Fruit fly (Drosophila melanogaster) whole organism, embryonic: ENCODE measurements around the gene Cul2.
A peak's percentile ranks its signal among the peaks of the same experiment; 100 is the strongest.

Source experiments
- B-H1 ChIP-seq: fragments of 200-800 bp; sonication (Bioruptor generic); IDR thresholded peaks from 3 replicates; pipeline ENCODE4 v1.3.6; 2022; ENCODE audit warnings: missing biosample characterization, missing genetic modification characterization
- Bteb2 ChIP-seq: fragments of 200-800 bp; sonication (Bioruptor generic); optimal IDR thresholded peaks from 2 replicates; lab custom pipeline; 2016; ENCODE audit warnings: missing biosample characterization, missing genetic modification characterization
- CG11085 ChIP-seq: fragments of 200-800 bp; sonication (Bioruptor generic); IDR thresholded peaks from 2 replicates; pipeline ENCODE4 v1.3.6; 2022; ENCODE audit warnings: missing biosample characterization, missing genetic modification characterization
- CG11093 ChIP-seq: fragments of 200-800 bp; sonication (Bioruptor generic); IDR thresholded peaks from 3 replicates; pipeline ENCODE4 v1.3.6; 2022; ENCODE audit warnings: missing biosample characterization, missing genetic modification characterization
- CG12769 ChIP-seq: fragments of 200-800 bp; sonication (Bioruptor generic); optimal IDR thresholded peaks from 2 replicates; lab custom pipeline; 2019; ENCODE audit warnings: missing biosample characterization, mild to moderate bottlenecking, missing genetic modification characterization, moderate library complexity
- CG12942 ChIP-seq: fragments of 200-800 bp; sonication (Bioruptor generic); optimal IDR thresholded peaks from 3 replicates; lab custom pipeline; 2016; ENCODE audit warnings: missing biosample characterization, missing genetic modification characterization
- CG18011 ChIP-seq: fragments of 200-800 bp; sonication (Bioruptor generic); optimal IDR thresholded peaks from 2 replicates; lab custom pipeline; 2017; ENCODE audit warnings: missing biosample characterization, missing genetic modification characterization, mild to moderate bottlenecking, moderate library complexity, missing genotype
- CG2199 ChIP-seq: fragments of 200-800 bp; sonication (Bioruptor generic); IDR thresholded peaks from 3 replicates; pipeline ENCODE4 v1.3.6; 2022; ENCODE audit warnings: missing biosample characterization, missing genetic modification characterization
- CG33213 ChIP-seq: fragments of 200-800 bp; sonication (Bioruptor generic); optimal IDR thresholded peaks from 3 replicates; lab custom pipeline; 2016; ENCODE audit warnings: missing biosample characterization, missing genetic modification characterization
- CG4328 ChIP-seq: fragments of 200-800 bp; sonication (Bioruptor generic); optimal IDR thresholded peaks from 3 replicates; lab custom pipeline; 2017; ENCODE audit warnings: missing biosample characterization, missing genetic modification reagents, missing genetic modification characterization
- CG4404 ChIP-seq: fragments of 200-800 bp; sonication (Bioruptor generic); IDR thresholded peaks from 2 replicates; pipeline ENCODE4 v1.3.6; 2022; ENCODE audit warnings: missing biosample characterization, missing genetic modification characterization
- CG5245 ChIP-seq: fragments of 200-800 bp; sonication (Bioruptor generic); optimal IDR thresholded peaks from 3 replicates; lab custom pipeline; 2016; ENCODE audit warnings: missing biosample characterization, missing genetic modification characterization
- CG7372 ChIP-seq: fragments of 200-800 bp; sonication (Bioruptor generic); IDR thresholded peaks from 2 replicates; pipeline ENCODE4 v1.3.6; 2022; ENCODE audit warnings: missing biosample characterization, missing genetic modification characterization
- CG7556 ChIP-seq: fragments of 200-800 bp; sonication (Bioruptor generic); optimal IDR thresholded peaks from 2 replicates; lab custom pipeline; 2017; ENCODE audit warnings: missing biosample characterization, mild to moderate bottlenecking, missing genetic modification characterization
- CrebB ChIP-seq: fragments of 200-800 bp; sonication (Bioruptor generic); optimal IDR thresholded peaks from 3 replicates; lab custom pipeline; 2018; ENCODE audit warnings: missing biosample characterization, mild to moderate bottlenecking, missing genetic modification characterization
- D ChIP-seq, 2 experiments: fragments of 200-800 bp in 1 of 2; fragments of >200 bp in 1 of 2; sonication (Bioruptor generic) in 1 of 2; optimal IDR thresholded peaks; 2 replicates in 1 of 2; 3 replicates in 1 of 2; lab custom pipeline; 2017; ENCODE audit warnings: mild to moderate bottlenecking in 1 of 2, missing biosample characterization in 1 of 2, missing genetic modification characterization in 1 of 2, missing genetic modification reagents in 1 of 2
- Ets97D ChIP-seq: fragments of 200-800 bp; sonication (Bioruptor generic); optimal IDR thresholded peaks from 3 replicates; lab custom pipeline; 2016; ENCODE audit warnings: missing biosample characterization, missing genetic modification characterization
- Fer3 ChIP-seq: fragments of 200-800 bp; sonication (Bioruptor generic); optimal IDR thresholded peaks from 2 replicates; lab custom pipeline; 2018; ENCODE audit warnings: missing biosample characterization, mild to moderate bottlenecking, missing genetic modification characterization, moderate library complexity
- Hey ChIP-seq: fragments of 200-800 bp; sonication (Bioruptor generic); optimal IDR thresholded peaks from 3 replicates; lab custom pipeline; 2018; ENCODE audit warnings: missing biosample characterization, mild to moderate bottlenecking, missing genetic modification characterization
- Lhr ChIP-seq: fragments of 200-800 bp; sonication (Bioruptor generic); optimal IDR thresholded peaks from 3 replicates; lab custom pipeline; 2017; ENCODE audit warnings: mild to moderate bottlenecking, missing biosample characterization, missing genetic modification reagents, missing genetic modification characterization
- Lpt ChIP-seq: fragments of >200 bp; optimal IDR thresholded peaks from 2 replicates; lab custom pipeline; 2018; ENCODE audit warnings: missing biosample characterization, missing genetic modification characterization
- Mad ChIP-seq: fragments of 200-800 bp; sonication (Bioruptor generic); optimal IDR thresholded peaks from 2 replicates; lab custom pipeline; 2016; ENCODE audit warnings: missing biosample characterization, missing genetic modification characterization
- Scr ChIP-seq: fragments of 200-800 bp; sonication (Bioruptor generic); IDR thresholded peaks from 2 replicates; pipeline ENCODE4 v1.3.6; 2022; ENCODE audit warnings: missing biosample characterization, missing genetic modification characterization; ENCODE audit not compliant: partially characterized antibody
- Stat92E ChIP-seq, 3 experiments: fragments of >200 bp in 2 of 3; fragments of 200-800 bp in 1 of 3; sonication (Bioruptor generic) in 1 of 3; optimal IDR thresholded peaks; 2 replicates each; lab custom pipeline; 2017 to 2019; ENCODE audit warnings: missing biosample characterization in 3 of 3, missing genetic modification characterization in 3 of 3, mild to moderate bottlenecking in 1 of 3, moderate library complexity in 1 of 3
- Xbp1 ChIP-seq: fragments of 200-800 bp; sonication (Bioruptor generic); optimal IDR thresholded peaks from 3 replicates; lab custom pipeline; 2016; ENCODE audit warnings: missing biosample characterization, mild to moderate bottlenecking, missing genetic modification characterization
- YL-1 ChIP-seq: fragments of 200-800 bp; sonication (Bioruptor generic); optimal IDR thresholded peaks from 3 replicates; lab custom pipeline; 2017; ENCODE audit warnings: missing biosample characterization, mild to moderate bottlenecking, missing genetic modification characterization
- ab ChIP-seq: fragments of 200-800 bp; sonication (Bioruptor generic); optimal IDR thresholded peaks from 2 replicates; lab custom pipeline; 2016; ENCODE audit warnings: missing biosample characterization, missing genetic modification characterization
- ac ChIP-seq: fragments of 200-800 bp; sonication (Bioruptor generic); optimal IDR thresholded peaks from 3 replicates; lab custom pipeline; 2017; ENCODE audit warnings: missing biosample characterization, mild to moderate bottlenecking, missing genetic modification characterization
- ase ChIP-seq: fragments of 200-800 bp; sonication (Bioruptor generic); IDR thresholded peaks from 3 replicates; pipeline ENCODE4 v1.3.6; 2022; ENCODE audit warnings: missing biosample characterization, missing genetic modification characterization
- bowl ChIP-seq: fragments of 200-800 bp; sonication (Bioruptor generic); IDR thresholded peaks from 2 replicates; pipeline ENCODE4 v1.3.6; 2022; ENCODE audit warnings: missing biosample characterization, missing genetic modification characterization
- croc ChIP-seq: fragments of 200-800 bp; sonication (Bioruptor generic); conservative IDR thresholded peaks from 3 replicates; pipeline ENCODE4 v1.3.6; 2022; ENCODE audit warnings: missing biosample characterization, missing genetic modification characterization
- crol ChIP-seq: fragments of 200-800 bp; sonication (Bioruptor generic); IDR thresholded peaks from 2 replicates; pipeline ENCODE4 v1.3.6; 2022; ENCODE audit warnings: missing biosample characterization, missing genetic modification characterization
- emc ChIP-seq: fragments of 200-800 bp; sonication (Bioruptor generic); optimal IDR thresholded peaks from 2 replicates; lab custom pipeline; 2016; ENCODE audit warnings: missing biosample characterization, missing genetic modification characterization
- exex ChIP-seq: fragments of 200-800 bp; sonication (Bioruptor generic); optimal IDR thresholded peaks from 4 replicates; lab custom pipeline; 2018; ENCODE audit warnings: missing biosample characterization, mild to moderate bottlenecking, missing genetic modification characterization, moderate library complexity
- gcm ChIP-seq: fragments of 200-800 bp; sonication (Bioruptor generic); optimal IDR thresholded peaks from 2 replicates; lab custom pipeline; 2019; ENCODE audit warnings: missing biosample characterization, mild to moderate bottlenecking, missing genetic modification characterization, moderate library complexity
- jigr1 ChIP-seq: fragments of 200-800 bp; sonication (Bioruptor generic); IDR thresholded peaks from 3 replicates; pipeline ENCODE4 v1.3.6; 2022; ENCODE audit warnings: missing biosample characterization, missing genetic modification characterization
- kni ChIP-seq: fragments of 200-800 bp; sonication (Bioruptor generic); optimal IDR thresholded peaks from 3 replicates; lab custom pipeline; 2017; ENCODE audit warnings: mild to moderate bottlenecking, missing biosample characterization, missing genetic modification reagents, missing genetic modification characterization
- lmd ChIP-seq: fragments of 200-800 bp; sonication (Bioruptor generic); IDR thresholded peaks from 2 replicates; pipeline ENCODE4 v1.3.6; 2022; ENCODE audit warnings: missing biosample characterization, missing genetic modification characterization
- org-1 ChIP-seq: fragments of 200-800 bp; sonication (Bioruptor generic); optimal IDR thresholded peaks from 2 replicates; lab custom pipeline; 2017; ENCODE audit warnings: missing biosample characterization, missing genetic modification characterization
- pan ChIP-seq, 4 experiments: fragments of >200 bp in 3 of 4; fragments of 200-800 bp in 1 of 4; sonication (Bioruptor generic) in 1 of 4; optimal IDR thresholded peaks in 3 of 4; IDR thresholded peaks in 1 of 4; 2 replicates each; pipeline versions ENCODE4 v1.3.6 to Lab custom; 2017 to 2022; ENCODE audit warnings: missing biosample characterization in 2 of 4, missing genetic modification characterization in 2 of 4, mixed read lengths in 1 of 4
- pnt ChIP-seq: fragments of 200-800 bp; sonication (Bioruptor generic); optimal IDR thresholded peaks from 3 replicates; lab custom pipeline; 2016; ENCODE audit warnings: missing biosample characterization, missing genetic modification characterization
- pum ChIP-seq: fragments of 200-800 bp; sonication (Bioruptor generic); optimal IDR thresholded peaks from 2 replicates; lab custom pipeline; 2016; ENCODE audit warnings: missing biosample characterization, missing genetic modification characterization
- pzg ChIP-seq: fragments of 200-800 bp; sonication (Bioruptor generic); optimal IDR thresholded peaks from 3 replicates; lab custom pipeline; 2018; ENCODE audit warnings: missing biosample characterization, mild to moderate bottlenecking, missing genetic modification characterization, moderate library complexity
- sens ChIP-seq: fragments of 200-800 bp; sonication (Bioruptor generic); peaks from one replicate; lab custom pipeline; 2016; ENCODE audit warnings: missing biosample characterization, missing genetic modification characterization
- vvl ChIP-seq: fragments of 200-800 bp; sonication (Bioruptor generic); IDR thresholded peaks from 2 replicates; pipeline ENCODE4 v1.3.6; 2022; ENCODE audit warnings: missing biosample characterization, missing genetic modification characterization
- wdn ChIP-seq: fragments of 200-800 bp; sonication (Bioruptor generic); IDR thresholded peaks from 2 replicates; pipeline ENCODE4 v1.3.6; 2022; ENCODE audit warnings: missing biosample characterization, missing genetic modification characterization
- yki ChIP-seq: fragments of >200 bp; optimal IDR thresholded peaks from 3 replicates; lab custom pipeline; 2018

Gene Cul2

DNA sequence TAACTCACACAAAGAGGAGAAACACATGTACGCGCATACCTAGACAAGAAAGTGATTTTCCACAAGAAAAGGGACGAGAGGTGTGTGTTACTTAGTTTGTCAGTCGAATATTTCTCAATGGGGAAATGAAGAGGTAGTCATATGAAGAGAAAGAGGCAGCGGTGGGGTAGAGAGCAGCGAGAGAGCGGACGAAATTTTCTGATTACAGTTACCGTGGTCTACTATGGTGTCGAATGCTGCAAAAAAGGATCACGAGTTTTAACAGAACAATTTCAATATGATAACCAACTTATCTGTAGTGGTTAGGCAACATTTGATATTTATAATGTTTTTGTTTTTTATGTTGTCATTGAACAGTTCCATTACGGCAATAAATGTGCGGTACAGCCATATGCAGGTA, 25.6 kb upstream of the Cul2 start (continued):
- TF ChIP-seq crol (GFP tag; lab: Robert Waterston, UW), result no peak; the same call in 1 of the 2 replicates
- TF ChIP-seq YL-1 (GFP tag; lab: Kevin White, UChicago), result no peak
- no peak for TF ChIP-seq gcm (GFP tag; lab: Kevin White, UChicago)
- peak; percentile 21 for TF ChIP-seq sens (GFP tag; lab: Kevin White, UChicago)

DNA sequence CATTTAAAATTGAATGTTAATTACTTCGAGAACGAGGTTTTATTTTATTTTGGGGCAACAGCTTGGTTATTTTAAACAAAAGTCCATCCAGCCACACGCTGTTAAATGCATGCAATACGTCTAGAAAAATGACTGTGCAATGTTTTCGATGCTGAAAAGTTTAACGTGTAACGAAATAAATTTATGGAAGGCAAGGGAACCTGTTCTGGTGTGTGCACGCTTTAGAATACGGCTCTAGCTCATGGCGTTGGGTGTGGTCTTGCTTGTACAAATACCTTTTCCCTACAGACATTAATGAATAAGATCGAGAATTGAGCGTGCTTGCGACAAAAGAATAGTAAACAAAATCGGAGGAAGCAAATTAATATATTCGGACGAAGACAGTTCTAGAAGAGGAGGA, 9.8 kb upstream of the Cul2 start:
- TF ChIP-seq Lhr (peak; percentile 4), CG2199 (GFP tag; lab: Robert Waterston, UW) (peak; percentile 63; the same call in 1 of the 3 replicates), Fer3 (tag; lab: Kevin White, UChicago) (no peak), pzg (no peak), CG12942 (GFP tag; lab: Kevin White, UChicago) (no peak), CG5245 (peak; percentile 56)

DNA sequence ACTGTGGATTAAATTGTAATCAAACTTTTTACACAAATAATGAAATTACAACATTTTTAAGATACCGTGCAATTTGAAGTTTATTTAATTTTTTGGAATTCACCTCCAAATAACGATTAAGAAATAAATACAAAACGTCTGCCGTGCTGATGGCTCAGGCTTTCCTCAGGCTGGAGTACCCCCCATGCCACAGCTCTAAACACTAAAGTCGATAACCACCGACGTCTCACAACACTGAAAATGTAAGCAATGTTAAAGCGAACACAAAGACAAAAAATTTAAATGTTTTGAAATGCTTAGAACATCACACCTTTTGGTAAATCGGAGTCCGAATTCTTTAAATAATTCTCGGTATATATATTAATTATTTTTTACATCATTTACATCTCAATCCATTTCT, 1.1 kb upstream of the Cul2 start:
- TF ChIP-seq pnt, result peak; percentile 33
- TF ChIP-seq CG12769 (tag; lab: Kevin White, UChicago), result peak; percentile 47
- TF ChIP-seq Scr (GFP tag; lab: Robert Waterston, UW), result peak; percentile 50
- peak; percentile 24; the same call in 1 of the 3 replicates for TF ChIP-seq B-H1 (GFP tag; lab: Robert Waterston, UW)
- TF ChIP-seq Hey (tag; lab: Kevin White, UChicago), result no peak
- TF ChIP-seq CG2199 (GFP tag; lab: Robert Waterston, UW), result no peak
- no peak for TF ChIP-seq CrebB (tag; lab: Kevin White, UChicago)
- no peak for TF ChIP-seq bowl (GFP tag; lab: Robert Waterston, UW)
- peak; percentile 57 for TF ChIP-seq pzg
- TF ChIP-seq yki (lab: Kevin White, UChicago), result no peak
- peak; percentile 44 for TF ChIP-seq CG4328
- peak; percentile 85 for TF ChIP-seq sens (GFP tag; lab: Kevin White, UChicago)
- TF ChIP-seq ac (GFP tag; lab: Kevin White, UChicago), result no peak
- TF ChIP-seq croc (GFP tag; lab: Robert Waterston, UW), result peak; percentile 31; the same call in 1 of the 3 replicates
- TF ChIP-seq lmd, result peak; percentile 63
- no peak for TF ChIP-seq kni (GFP tag; lab: Kevin White, UChicago)
- no peak for TF ChIP-seq Lpt (GFP tag; lab: Kevin White, UChicago)
- TF ChIP-seq Bteb2 (GFP tag; lab: Kevin White, UChicago), result peak; percentile 12
- peak; percentile 89 for TF ChIP-seq CG33213 (GFP tag; lab: Kevin White, UChicago)
- 0 out of 2 replicates have a peak, but pooled peaks have one; percentile 33 for TF ChIP-seq CG7372 (GFP tag; lab: Robert Waterston, UW)
- peak; percentile 57 for TF ChIP-seq Mad (GFP tag; lab: Kevin White, UChicago)
- peak; percentile 48 for TF ChIP-seq CG18011
- no peak for TF ChIP-seq ab (GFP tag; lab: Kevin White, UChicago)
- no peak for TF ChIP-seq vvl (GFP tag; lab: Robert Waterston, UW)
- TF ChIP-seq exex (tag; lab: Kevin White, UChicago), result no peak
- peak; percentile 61 for TF ChIP-seq Xbp1 (GFP tag; lab: Kevin White, UChicago)
- peak; percentile 58 for TF ChIP-seq pum (GFP tag; lab: Kevin White, UChicago)
- TF ChIP-seq Ets97D (GFP tag; lab: Kevin White, UChicago), result peak; percentile 73
- peak; percentile 15; the same call in 1 of the 2 replicates for TF ChIP-seq wdn (GFP tag; lab: Robert Waterston, UW)
- no peak for TF ChIP-seq CG11085
- no peak for TF ChIP-seq ase
- no peak for TF ChIP-seq jigr1 (GFP tag; lab: Robert Waterston, UW)
- TF ChIP-seq D (optimal IDR thresholded peaks at IDR 0.05; lab: Kevin White, UChicago), result no peak
- TF ChIP-seq D (GFP tag; optimal IDR thresholded peaks at IDR 0.05; lab: Kevin White, UChicago), result no peak
- no peak for TF ChIP-seq gcm (GFP tag; lab: Kevin White, UChicago)
- peak; percentile 40 for TF ChIP-seq emc (GFP tag; lab: Kevin White, UChicago)
- no peak for TF ChIP-seq org-1 (GFP tag; lab: Kevin White, UChicago)
- TF ChIP-seq CG11093, result no peak
- no peak for TF ChIP-seq CG4404 (GFP tag; lab: Robert Waterston, UW)
- no peak for TF ChIP-seq CG7556 (GFP tag; lab: Kevin White, UChicago)
- TF ChIP-seq Stat92E (GFP tag; optimal IDR thresholded peaks at IDR 0.05; lab: Kevin White, UChicago), result no peak
- no peak for TF ChIP-seq pan (optimal IDR thresholded peaks at IDR 0.05; lab: Kevin White, UChicago)
- TF ChIP-seq pan (GFP tag; optimal IDR thresholded peaks at IDR 0.05 in 1 of 2, IDR thresholded peaks at IDR 0.05 in 1 of 2), result peak in 1 of 2 experiments; percentile 59
